Fruit fly (Drosophila melanogaster): ENCODE data around the gene Cyp6a16.

The Cyp6a16 gene

dm6 chr2L:5610108-5610507 lies 13.5 kb downstream of the Cyp6a16 start (continued):
- TF ChIP-seq Fer1 (GFP tag; optimal IDR thresholded peaks at IDR 0.05), result no peak
- TF ChIP-seq hb (GFP tag; IDR thresholded peaks at IDR 0.05; ENCODE audit: partially characterized antibody), result no peak
- TF ChIP-seq da (GFP tag; optimal IDR thresholded peaks at IDR 0.05), result no peak
- TF ChIP-seq Rfx (GFP tag; IDR thresholded peaks at IDR 0.05), result no peak
- TF ChIP-seq Lpt (GFP tag; optimal IDR thresholded peaks at IDR 0.05), result no peak
- no peak for TF ChIP-seq Ssrp (tag; optimal IDR thresholded peaks at IDR 0.05)
- no peak for TF ChIP-seq Bdp1 (GFP tag; optimal IDR thresholded peaks at IDR 0.05)
- TF ChIP-seq CG11723 (GFP tag; optimal IDR thresholded peaks at IDR 0.05), result no peak
- TF ChIP-seq CG6272 (GFP tag; IDR thresholded peaks at IDR 0.05), result no peak
- TF ChIP-seq CG13775 (GFP tag; optimal IDR thresholded peaks at IDR 0.05), result no peak
- TF ChIP-seq CkIIα-i1 (GFP tag; IDR thresholded peaks at IDR 0.05), result no peak
- TF ChIP-seq pum (GFP tag; optimal IDR thresholded peaks at IDR 0.05), result no peak
- no peak for TF ChIP-seq CG15696 (tag; optimal IDR thresholded peaks at IDR 0.05)
- TF ChIP-seq CG2116 (GFP tag; optimal IDR thresholded peaks at IDR 0.05), result no peak
- TF ChIP-seq CG15269 (tag; optimal IDR thresholded peaks at IDR 0.05), result peak; percentile 29
- TF ChIP-seq CG7928 (GFP tag; optimal IDR thresholded peaks at IDR 0.05), result no peak
- TF ChIP-seq CG6854 (GFP tag; optimal IDR thresholded peaks at IDR 0.05), result no peak
- TF ChIP-seq Dip2 (GFP tag; IDR thresholded peaks at IDR 0.05), result no peak
- TF ChIP-seq Eip74EF (GFP tag; optimal IDR thresholded peaks at IDR 0.05), result no peak
- TF ChIP-seq trem (tag; optimal IDR thresholded peaks at IDR 0.05), result peak; percentile 21
- TF ChIP-seq psq (GFP tag; optimal IDR thresholded peaks at IDR 0.05), result no peak
- no peak for TF ChIP-seq pita (GFP tag; optimal IDR thresholded peaks at IDR 0.05)
- TF ChIP-seq BEAF-32 (GFP tag; optimal IDR thresholded peaks at IDR 0.05), result no peak
- TF ChIP-seq CG7987 (GFP tag; optimal IDR thresholded peaks at IDR 0.05), result no peak
- TF ChIP-seq shn (GFP tag; optimal IDR thresholded peaks at IDR 0.05), result no peak
- no peak for TF ChIP-seq stwl (tag; optimal IDR thresholded peaks at IDR 0.05)
- TF ChIP-seq CG3163 (GFP tag; optimal IDR thresholded peaks at IDR 0.05), result no peak
- TF ChIP-seq gsb (GFP tag; IDR thresholded peaks at IDR 0.05), result no peak
- no peak for TF ChIP-seq tup (GFP tag; optimal IDR thresholded peaks at IDR 0.05)
- no peak for TF ChIP-seq CG16863 (GFP tag; optimal IDR thresholded peaks at IDR 0.05)
- peak; percentile 9 for TF ChIP-seq Abd-B (GFP tag; optimal IDR thresholded peaks at IDR 0.05)
- no peak for TF ChIP-seq CG17361 (GFP tag; IDR thresholded peaks at IDR 0.05)
- no peak for TF ChIP-seq CG4282 (GFP tag; optimal IDR thresholded peaks at IDR 0.05)
- no peak for TF ChIP-seq Nf-YC (tag; optimal IDR thresholded peaks at IDR 0.05)
- TF ChIP-seq CG9727 (GFP tag; optimal IDR thresholded peaks at IDR 0.05), result no peak
- no peak for TF ChIP-seq Dp (GFP tag; optimal IDR thresholded peaks at IDR 0.05)
- TF ChIP-seq Hey (tag; optimal IDR thresholded peaks at IDR 0.05), result no peak
- peak; percentile 25 for TF ChIP-seq CG4820 (GFP tag; optimal IDR thresholded peaks at IDR 0.05)
- TF ChIP-seq CG2875 (GFP tag; optimal IDR thresholded peaks at IDR 0.05), result no peak
- TF ChIP-seq exex (tag; optimal IDR thresholded peaks at IDR 0.05), result no peak
- no peak for TF ChIP-seq Doc2 (GFP tag; IDR thresholded peaks at IDR 0.05)
- TF ChIP-seq twi (tag; optimal IDR thresholded peaks at IDR 0.05), result no peak
- no peak for TF ChIP-seq Neu2 (GFP tag; optimal IDR thresholded peaks at IDR 0.05; ENCODE audit: borderline replicate concordance)
- no peak for TF ChIP-seq CG11085 (GFP tag; IDR thresholded peaks at IDR 0.05)
- TF ChIP-seq D19B (GFP tag; optimal IDR thresholded peaks at IDR 0.05), result no peak
- no peak for TF ChIP-seq Awh (GFP tag; IDR thresholded peaks at IDR 0.05)
- TF ChIP-seq CG10431 (GFP tag; optimal IDR thresholded peaks at IDR 0.05), result no peak
- no peak for TF ChIP-seq CG10274 (GFP tag; optimal IDR thresholded peaks at IDR 0.05)
- peak; percentile 9 for TF ChIP-seq run (tag; optimal IDR thresholded peaks at IDR 0.05)
- no peak for TF ChIP-seq YL-1 (GFP tag; optimal IDR thresholded peaks at IDR 0.05)
- no peak for TF ChIP-seq Nf-YA (GFP tag; IDR thresholded peaks at IDR 0.05)
- no peak for TF ChIP-seq MBD-R2 (GFP tag; IDR thresholded peaks at IDR 0.05)

All from whole organism, embryonic.